Worm (Caenorhabditis elegans) whole organism, L1 larva: ENCODE measurements around the gene clec-148.

Experiments
- C16A3.4 ChIP-seq: fragments of 150-350 bp; optimal IDR thresholded peaks from 2 replicates; lab custom pipeline; 2014; ENCODE audit warnings: missing biosample characterization, missing genetic modification characterization
- C34B4.2 ChIP-seq: sonication (generic microtip); optimal IDR thresholded peaks from 2 replicates; lab custom pipeline; 2017; ENCODE audit warnings: mild to moderate bottlenecking, missing genetic modification characterization, missing compliant biosample characterization
- aha-1 ChIP-seq: fragments of 150-350 bp; optimal IDR thresholded peaks from 2 replicates; lab custom pipeline; 2014; ENCODE audit warnings: missing biosample characterization, missing genetic modification characterization
- alr-1 ChIP-seq: fragments of 200-800 bp; sonication (Bioruptor generic); optimal IDR thresholded peaks from 2 replicates; lab custom pipeline; 2018; ENCODE audit warnings: borderline replicate concordance, mild to moderate bottlenecking, missing genetic modification characterization, missing compliant biosample characterization
- ceh-63 ChIP-seq: fragments of 200-800 bp; sonication (Bioruptor generic); optimal IDR thresholded peaks from 2 replicates; lab custom pipeline; 2018; ENCODE audit warnings: mild to moderate bottlenecking, missing genetic modification characterization, missing compliant biosample characterization
- ceh-88 ChIP-seq: fragments of 200-800 bp; sonication (Bioruptor generic); IDR thresholded peaks from 2 replicates; pipeline ENCODE4 v1.3.6; 2022; ENCODE audit warnings: missing genetic modification characterization, missing compliant biosample characterization
- ces-1 ChIP-seq: fragments of 150-350 bp; optimal IDR thresholded peaks from 2 replicates; lab custom pipeline; 2014; ENCODE audit warnings: missing biosample characterization, missing genetic modification reagents, missing genetic modification characterization
- dpl-1 ChIP-seq, 3 experiments: fragments of 150-350 bp in 2 of 3; sonication (generic microtip) in 1 of 3; optimal IDR thresholded peaks; 2 replicates each; lab custom pipeline; 2014 to 2017; ENCODE audit warnings: missing biosample characterization in 3 of 3, missing genetic modification characterization in 3 of 3, missing genetic modification reagents in 3 of 3
- dsc-1 ChIP-seq: sonication (generic microtip); optimal IDR thresholded peaks from 2 replicates; lab custom pipeline; 2016; ENCODE audit warnings: mild to moderate bottlenecking, missing genetic modification characterization, missing compliant biosample characterization
- egl-27 ChIP-seq, 2 experiments: fragments of 150-350 bp in 1 of 2; sonication (generic microtip); optimal IDR thresholded peaks; 3 replicates each; lab custom pipeline; 2017 to 2018; ENCODE audit warnings: missing biosample characterization in 2 of 2, missing genetic modification characterization in 2 of 2, missing genetic modification reagents in 2 of 2
- fkh-10 ChIP-seq: sonication (generic microtip); optimal IDR thresholded peaks from 2 replicates; lab custom pipeline; 2017; ENCODE audit warnings: missing biosample characterization, missing genetic modification reagents, missing genetic modification characterization
- fkh-8 ChIP-seq: sonication (generic microtip); optimal IDR thresholded peaks from 2 replicates; lab custom pipeline; 2016; ENCODE audit warnings: mild to moderate bottlenecking, missing genetic modification characterization, missing compliant biosample characterization
- fos-1 ChIP-seq: fragments of 150-350 bp; optimal IDR thresholded peaks from 2 replicates; lab custom pipeline; 2014; ENCODE audit warnings: missing biosample characterization, missing genetic modification characterization
- grh-1 ChIP-seq: fragments of 200-800 bp; sonication (Bioruptor generic); IDR thresholded peaks from 2 replicates; pipeline ENCODE4 v1.3.6; 2022; ENCODE audit warnings: missing genetic modification reagents, missing genetic modification characterization, missing compliant biosample characterization
- hlh-17 ChIP-seq: fragments of 200-800 bp; sonication (Bioruptor generic); optimal IDR thresholded peaks from 2 replicates; lab custom pipeline; 2018; ENCODE audit warnings: missing genetic modification characterization, mild to moderate bottlenecking, missing compliant biosample characterization, moderate library complexity, borderline replicate concordance
- hlh-4 ChIP-seq: sonication (generic microtip); optimal IDR thresholded peaks from 2 replicates; lab custom pipeline; 2016; ENCODE audit warnings: mild to moderate bottlenecking, missing genetic modification characterization, missing compliant biosample characterization
- hpl-2 ChIP-seq: fragments of 150-350 bp; optimal IDR thresholded peaks from 2 replicates; lab custom pipeline; 2014; ENCODE audit warnings: missing biosample characterization, missing genetic modification reagents, missing genetic modification characterization
- jun-1 ChIP-seq: fragments of 150-350 bp; optimal IDR thresholded peaks from 2 replicates; lab custom pipeline; 2014; ENCODE audit warnings: missing biosample characterization, missing genetic modification reagents, missing genetic modification characterization
- lin-14 ChIP-seq: fragments of 200-800 bp; sonication (Bioruptor generic); optimal IDR thresholded peaks from 2 replicates; lab custom pipeline; 2018; ENCODE audit warnings: mild to moderate bottlenecking, missing genetic modification characterization, moderate library complexity, missing compliant biosample characterization
- lin-39 ChIP-seq: fragments of 150-350 bp; optimal IDR thresholded peaks from 2 replicates; lab custom pipeline; 2014; ENCODE audit warnings: missing biosample characterization, missing genetic modification reagents, missing genetic modification characterization
- mab-9 ChIP-seq: fragments of 200-800 bp; sonication (Bioruptor generic); IDR thresholded peaks from 2 replicates; pipeline ENCODE4 v1.3.6; 2022; ENCODE audit warnings: missing genetic modification reagents, missing genetic modification characterization, missing compliant biosample characterization
- mdl-1 ChIP-seq, 2 experiments: fragments of 150-350 bp; optimal IDR thresholded peaks; 2 replicates each; lab custom pipeline; 2014 to 2017; ENCODE audit warnings: missing biosample characterization in 2 of 2, missing genetic modification characterization in 2 of 2, inconsistent platforms in 1 of 2
- mef-2 ChIP-seq: fragments of 150-350 bp; optimal IDR thresholded peaks from 2 replicates; lab custom pipeline; 2014; ENCODE audit warnings: missing biosample characterization, missing genetic modification characterization
- mep-1 ChIP-seq: fragments of 150-350 bp; optimal IDR thresholded peaks from 2 replicates; lab custom pipeline; 2014; ENCODE audit warnings: missing biosample characterization, missing genetic modification characterization
- nhr-20 ChIP-seq: sonication (generic microtip); optimal IDR thresholded peaks from 2 replicates; lab custom pipeline; 2016; ENCODE audit warnings: mild to moderate bottlenecking, missing genetic modification characterization, missing compliant biosample characterization
- nhr-28 ChIP-seq: fragments of 150-350 bp; optimal IDR thresholded peaks from 2 replicates; lab custom pipeline; 2014; ENCODE audit warnings: missing biosample characterization, missing genetic modification characterization
- nhr-47 ChIP-seq: sonication (generic microtip); optimal IDR thresholded peaks from 2 replicates; lab custom pipeline; 2016; ENCODE audit warnings: mild to moderate bottlenecking, missing genetic modification characterization, moderate library complexity, missing compliant biosample characterization
- nhr-71 ChIP-seq: sonication (generic microtip); optimal IDR thresholded peaks from 2 replicates; lab custom pipeline; 2016; ENCODE audit warnings: mild to moderate bottlenecking, missing genetic modification characterization, moderate library complexity, missing compliant biosample characterization
- nhr-76 ChIP-seq: sonication (generic microtip); optimal IDR thresholded peaks from 2 replicates; lab custom pipeline; 2017; ENCODE audit warnings: missing biosample characterization, missing genetic modification characterization
- nhr-85 ChIP-seq: sonication (generic microtip); peaks from one replicate; lab custom pipeline; 2016; ENCODE audit warnings: missing genetic modification characterization, inconsistent platforms, missing compliant biosample characterization
- pag-3 ChIP-seq: sonication (generic microtip); optimal IDR thresholded peaks from 2 replicates; lab custom pipeline; 2017; ENCODE audit warnings: missing genetic modification characterization, mild to moderate bottlenecking, missing compliant biosample characterization, antibody characterized with exemption, borderline replicate concordance; ENCODE audit not compliant: insufficient read depth
- pax-3 ChIP-seq: fragments of 200-800 bp; sonication (Bioruptor generic); optimal IDR thresholded peaks from 2 replicates; lab custom pipeline; 2018; ENCODE audit warnings: mild to moderate bottlenecking, missing genetic modification characterization, moderate library complexity, missing compliant biosample characterization
- pqm-1 ChIP-seq: sonication (generic microtip); optimal IDR thresholded peaks from 3 replicates; lab custom pipeline; 2017; ENCODE audit warnings: missing biosample characterization, missing genetic modification characterization
- rnt-1 ChIP-seq: sonication (generic microtip); optimal IDR thresholded peaks from 2 replicates; lab custom pipeline; 2016; ENCODE audit warnings: mild to moderate bottlenecking, missing genetic modification characterization, moderate library complexity, missing compliant biosample characterization
- skn-1 ChIP-seq: fragments of 150-350 bp; optimal IDR thresholded peaks from 2 replicates; lab custom pipeline; 2014; ENCODE audit warnings: missing biosample characterization, missing genetic modification characterization
- snpc-4 ChIP-seq: fragments of 150-350 bp; optimal IDR thresholded peaks from 2 replicates; lab custom pipeline; 2014; ENCODE audit warnings: missing biosample characterization, missing genetic modification characterization
- snu-23 ChIP-seq: sonication (generic microtip); optimal IDR thresholded peaks from 2 replicates; lab custom pipeline; 2016; ENCODE audit warnings: missing genetic modification characterization, missing compliant biosample characterization
- sox-4 ChIP-seq: sonication (generic microtip); optimal IDR thresholded peaks from 2 replicates; lab custom pipeline; 2016; ENCODE audit warnings: missing genetic modification characterization, missing compliant biosample characterization
- swsn-7 ChIP-seq: sonication (generic microtip); optimal IDR thresholded peaks from 2 replicates; lab custom pipeline; 2016; ENCODE audit warnings: missing genetic modification characterization, missing compliant biosample characterization
- tbx-2 ChIP-seq: sonication (generic microtip); optimal IDR thresholded peaks from 2 replicates; lab custom pipeline; 2016; ENCODE audit warnings: missing genetic modification characterization, missing compliant biosample characterization
- unc-130 ChIP-seq: fragments of 150-350 bp; optimal IDR thresholded peaks from 2 replicates; lab custom pipeline; 2017; ENCODE audit warnings: missing biosample characterization, missing genetic modification characterization, inconsistent platforms
- unc-86 ChIP-seq: sonication (generic microtip); optimal IDR thresholded peaks from 2 replicates; lab custom pipeline; 2016; ENCODE audit warnings: missing genetic modification characterization, missing compliant biosample characterization
- vab-15 ChIP-seq: sonication (generic microtip); optimal IDR thresholded peaks from 2 replicates; lab custom pipeline; 2017; ENCODE audit warnings: missing genotype, mild to moderate bottlenecking, missing genetic modification characterization, missing compliant biosample characterization
- zip-4 ChIP-seq: fragments of 200-800 bp; sonication (Bioruptor generic); optimal IDR thresholded peaks from 2 replicates; lab custom pipeline; 2018; ENCODE audit warnings: mild to moderate bottlenecking, missing genetic modification characterization, moderate library complexity, missing compliant biosample characterization
- ztf-11 ChIP-seq, 2 experiments: sonication (generic microtip); optimal IDR thresholded peaks; 2 replicates each; lab custom pipeline; 2016 to 2017; ENCODE audit warnings: missing genetic modification characterization in 2 of 2, missing biosample characterization in 1 of 2, missing compliant biosample characterization in 1 of 2
- ztf-4 ChIP-seq: fragments of 150-350 bp; optimal IDR thresholded peaks from 2 replicates; lab custom pipeline; 2014; ENCODE audit warnings: missing biosample characterization, missing genetic modification characterization

The clec-148 gene

DNA sequence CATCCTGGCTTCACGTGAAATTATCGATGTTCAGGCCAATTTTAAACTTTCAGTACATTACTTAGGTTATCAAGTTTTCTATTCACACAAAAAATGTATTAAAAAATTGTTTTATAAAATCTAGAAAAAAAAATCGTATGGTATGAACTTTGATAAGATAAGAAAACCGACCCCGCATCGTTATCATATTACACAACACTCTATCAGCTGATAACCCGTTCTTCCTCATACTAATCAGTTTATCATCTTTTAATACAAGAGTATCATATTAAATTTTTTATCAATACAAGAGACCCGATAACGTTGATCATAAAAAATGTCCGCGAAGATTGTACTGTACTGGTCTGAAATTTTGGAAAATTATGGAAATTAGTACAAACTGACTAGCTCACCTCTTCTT, 21.5 kb downstream of the clec-148 start (continued):
- TF ChIP-seq lin-39 (tag; lab: Kevin White, UChicago): no peak
- no peak for TF ChIP-seq fos-1
- no peak for TF ChIP-seq nhr-28 (tag; lab: Kevin White, UChicago)
- TF ChIP-seq alr-1 (tag; lab: Kevin White, UChicago): no peak
- TF ChIP-seq skn-1: no peak
- TF ChIP-seq mef-2: no peak
- TF ChIP-seq C16A3.4 (tag; lab: Kevin White, UChicago): no peak
- TF ChIP-seq vab-15 (tag; lab: Kevin White, UChicago): no peak
- peak in 1 of 2 experiments; percentile 6 for TF ChIP-seq egl-27 (tag; optimal IDR thresholded peaks at IDR 0.05; lab: Kevin White, UChicago)
- no peak for TF ChIP-seq fkh-10 (GFP tag; lab: Kevin White, UChicago)
- no peak for TF ChIP-seq rnt-1 (tag; lab: Kevin White, UChicago)
- TF ChIP-seq nhr-76 (tag; lab: Kevin White, UChicago): no peak
- TF ChIP-seq unc-130 (tag; lab: Kevin White, UChicago): no peak
- no peak for TF ChIP-seq ceh-63 (GFP tag; lab: Kevin White, UChicago)
- no peak for TF ChIP-seq dsc-1 (tag; lab: Kevin White, UChicago)
- no peak for TF ChIP-seq dpl-1 (GFP tag; optimal IDR thresholded peaks at IDR 0.05; lab: Kevin White, UChicago)
- no peak for TF ChIP-seq hpl-2 (GFP tag; lab: Kevin White, UChicago)
- TF ChIP-seq unc-86: no peak
- no peak for TF ChIP-seq nhr-71 (tag; lab: Kevin White, UChicago)
- no peak for TF ChIP-seq ces-1 (GFP tag; lab: Kevin White, UChicago)
- TF ChIP-seq hlh-17 (GFP tag; lab: Kevin White, UChicago): no peak
- TF ChIP-seq snu-23 (GFP tag; lab: Kevin White, UChicago): no peak
- TF ChIP-seq zip-4 (GFP tag; lab: Kevin White, UChicago): no peak
- no peak for TF ChIP-seq grh-1 (GFP tag; lab: Robert Waterston, UW)
- no peak for TF ChIP-seq nhr-47 (tag; lab: Kevin White, UChicago)
- TF ChIP-seq lin-14 (GFP tag; lab: Kevin White, UChicago): no peak
- TF ChIP-seq fkh-8 (tag; lab: Kevin White, UChicago): no peak
- no peak for TF ChIP-seq hlh-4 (tag; lab: Kevin White, UChicago)
- no peak for TF ChIP-seq nhr-20 (tag; lab: Kevin White, UChicago)
- TF ChIP-seq pax-3 (tag; lab: Kevin White, UChicago): peak; percentile 34
- TF ChIP-seq snpc-4: no peak
- no peak for TF ChIP-seq ceh-88 (GFP tag; lab: Robert Waterston, UW)
- TF ChIP-seq sox-4 (tag; lab: Kevin White, UChicago): no peak
- TF ChIP-seq pag-3 (tag; lab: Kevin White, UChicago): no peak
- no peak for TF ChIP-seq mep-1 (tag; lab: Kevin White, UChicago)
- TF ChIP-seq aha-1 (tag; lab: Kevin White, UChicago): no peak
- TF ChIP-seq tbx-2: no peak
- peak; percentile 98 for TF ChIP-seq pqm-1 (tag; lab: Kevin White, UChicago)
- TF ChIP-seq nhr-85 (tag; lab: Kevin White, UChicago): peak; percentile 52
- TF ChIP-seq mab-9: no peak
- no peak for TF ChIP-seq swsn-7
- TF ChIP-seq C34B4.2 (tag; lab: Kevin White, UChicago): no peak
- TF ChIP-seq ztf-4 (tag; lab: Kevin White, UChicago): no peak
- TF ChIP-seq ztf-11 (tag; optimal IDR thresholded peaks at IDR 0.05; lab: Kevin White, UChicago): no peak
- no peak for TF ChIP-seq mdl-1 (tag; optimal IDR thresholded peaks at IDR 0.05; lab: Kevin White, UChicago)
- peak; percentile 93 for TF ChIP-seq jun-1 (tag; lab: Kevin White, UChicago)
